Worm (Caenorhabditis elegans): ENCODE data around the gene orc-5.
"Not testable (repeated sequence)": the region's sequence is repeated elsewhere in the genome, so short reads cannot be mapped to it uniquely, and the experiment has no call there.

The orc-5 gene

ce11 chrIV:10751740-10752139 is 17.4 kb upstream of the orc-5 start, which contains the start of gene T25B9.2:
TSS of gene T25B9.2 (minus strand) at chrIV:10751840.
- not testable (repeated sequence) for TF ChIP-seq egl-5 (tag; optimal IDR thresholded peaks at IDR 0.05); sea-2 (GFP tag; optimal IDR thresholded peaks at IDR 0.05); unc-62 (GFP tag; optimal IDR thresholded peaks at IDR 0.05)

DNA sequence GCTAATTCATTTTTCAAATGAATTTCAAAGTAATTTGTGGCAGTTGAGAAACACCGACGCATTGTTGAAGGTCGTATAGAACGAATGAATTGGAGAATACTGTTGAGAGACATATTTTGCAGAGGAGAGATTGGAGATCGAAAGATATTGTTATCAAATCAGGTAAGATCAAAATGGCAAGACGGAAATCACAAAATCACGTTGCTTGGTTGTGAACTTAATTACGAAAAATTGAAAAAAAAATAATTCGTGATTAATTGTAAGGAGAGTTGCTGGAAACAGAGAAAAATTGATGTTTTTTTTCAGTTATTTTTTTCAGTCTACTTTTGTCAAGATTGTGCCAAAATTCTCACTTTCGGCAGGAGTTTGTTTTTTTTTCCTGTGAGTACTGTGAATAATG is 15.7 kb upstream of the orc-5 start, which contains the start of gene T25B9.1:
TSS of gene T25B9.1 (minus strand) at position 101 of the 400 bp plus-strand sequence.
- no peak for TF ChIP-seq elt-1 (tag; optimal IDR thresholded peaks at IDR 0.05)
- no peak for TF ChIP-seq mml-1 (tag; optimal IDR thresholded peaks at IDR 0.05)
- no peak for TF ChIP-seq pha-4 (tag; optimal IDR thresholded peaks at IDR 0.05)
- no peak for TF ChIP-seq jun-1 (tag; optimal IDR thresholded peaks at IDR 0.05)
- TF ChIP-seq tbx-2 (tag; optimal IDR thresholded peaks at IDR 0.05) = no peak

ce11 chrIV:10745332-10745731 is 10.9 kb upstream of the orc-5 start:
- TF ChIP-seq R02D3.7 (tag; optimal IDR thresholded peaks at IDR 0.05) (no peak), mml-1 (tag; optimal IDR thresholded peaks at IDR 0.05) (no peak), unc-39 (tag; optimal IDR thresholded peaks at IDR 0.05) (no peak), snpc-4 (tag; optimal IDR thresholded peaks at IDR 0.05) (no peak), ZK546.5 (tag; optimal IDR thresholded peaks at IDR 0.05) (no peak), aly-2 (tag; optimal IDR thresholded peaks at IDR 0.05) (no peak)

DNA sequence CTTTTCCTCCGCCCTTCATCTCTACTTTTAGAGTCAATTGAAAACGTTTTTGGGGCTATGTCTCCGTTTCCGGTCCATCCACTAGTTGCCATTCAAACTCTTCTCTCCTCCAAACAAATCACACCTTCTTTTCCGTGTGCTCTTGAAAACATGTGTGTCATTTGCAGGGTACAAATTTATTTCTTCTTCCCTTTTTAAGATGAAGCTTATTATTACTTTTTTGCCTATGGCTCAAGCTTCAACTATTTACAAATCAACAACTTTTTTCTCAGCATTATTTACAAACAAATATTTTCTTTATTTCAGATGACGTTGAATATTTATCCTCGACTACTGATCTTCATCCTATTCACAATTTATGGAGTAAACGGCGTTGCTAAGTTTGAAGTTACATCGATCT is 10.1 kb upstream of the orc-5 start, which contains the start of gene T25B9.3:
TSS of gene T25B9.3 (plus strand) at position 301 of the 400 bp plus-strand sequence.
- no peak for TF ChIP-seq egl-5 (tag; optimal IDR thresholded peaks at IDR 0.05)
- TF ChIP-seq ZK546.5 (tag; optimal IDR thresholded peaks at IDR 0.05) = no peak
- no peak for TF ChIP-seq nhr-67 (tag; optimal IDR thresholded peaks at IDR 0.05)

DNA sequence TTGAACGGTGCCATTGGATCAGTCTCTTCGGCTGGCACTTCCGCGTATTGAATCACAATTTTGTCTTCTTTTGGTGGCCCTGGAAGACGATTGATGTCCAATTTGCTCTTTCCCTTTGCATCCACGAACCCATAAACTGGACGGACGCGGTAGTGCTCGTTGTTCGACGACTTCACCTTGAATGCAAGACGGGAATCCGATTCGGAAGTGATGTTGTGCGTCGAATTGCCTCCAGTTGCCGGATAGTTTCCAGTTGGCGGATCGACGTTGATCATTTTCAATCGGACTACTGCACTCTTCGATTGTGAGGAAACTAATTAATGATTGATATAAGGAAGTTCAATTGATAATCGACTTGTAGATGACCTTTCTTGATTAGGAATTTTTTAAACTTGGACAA is 3.9 kb upstream of the orc-5 start, which contains the start of gene ssp-34:
TSS of gene ssp-34 (minus strand) at position 275 of the 400 bp plus-strand sequence.
- no peak for TF ChIP-seq R02D3.7 (tag; optimal IDR thresholded peaks at IDR 0.05)
- no peak for TF ChIP-seq fos-1 (tag; optimal IDR thresholded peaks at IDR 0.05)
- no peak for TF ChIP-seq lsy-12 (tag; optimal IDR thresholded peaks at IDR 0.05)

- TF ChIP-seq nhr-25 (tag; optimal IDR thresholded peaks at IDR 0.05) (peak; percentile 81), lsy-12 (tag; optimal IDR thresholded peaks at IDR 0.05) (no peak)
Measured at ce11 chrIV:10737011-10737553, 2.7 kb upstream of the orc-5 start, which contains the start of gene grl-21. TSS of gene grl-21 (plus strand) at chrIV:10737474.

DNA sequence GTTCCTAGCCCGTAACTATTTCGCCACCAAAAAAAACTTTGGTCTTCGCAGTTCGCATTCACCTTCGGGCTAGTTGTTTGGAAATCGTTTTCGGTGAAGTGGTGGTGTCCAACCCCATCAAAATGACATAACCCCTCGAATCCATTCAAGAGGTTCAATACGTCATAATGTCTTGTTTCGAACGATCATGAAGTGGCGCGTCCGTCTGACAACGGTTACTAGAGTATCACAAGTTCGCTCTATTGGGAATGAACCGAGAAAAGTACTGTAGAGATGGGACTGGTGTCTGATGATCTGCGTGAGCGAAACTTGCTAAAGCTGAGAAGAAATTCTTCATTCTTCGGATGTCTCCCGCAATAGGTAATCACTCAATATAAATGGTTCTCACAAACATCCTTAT is 6.7 kb downstream of the orc-5 start, which contains the start of gene ZC168.2:
TSS of gene ZC168.2 (plus strand) at position 301 of the 400 bp plus-strand sequence.
- no peak for TF ChIP-seq sea-2 (GFP tag; optimal IDR thresholded peaks at IDR 0.05)
- no peak for TF ChIP-seq unc-62 (GFP tag; optimal IDR thresholded peaks at IDR 0.05)
- TF ChIP-seq lin-39 (tag; optimal IDR thresholded peaks at IDR 0.05) = no peak
- TF ChIP-seq ztf-4 (tag; optimal IDR thresholded peaks at IDR 0.05) = no peak
- TF ChIP-seq R02D3.7 (tag; optimal IDR thresholded peaks at IDR 0.05) = no peak
- no peak for TF ChIP-seq egl-27 (tag; optimal IDR thresholded peaks at IDR 0.05)
- TF ChIP-seq unc-39 (tag; optimal IDR thresholded peaks at IDR 0.05) = no peak
- TF ChIP-seq ceh-28 (tag; optimal IDR thresholded peaks at IDR 0.05) = no peak
- no peak for TF ChIP-seq nhr-12 (tag; optimal IDR thresholded peaks at IDR 0.05)
- no peak for TF ChIP-seq elt-1 (tag; optimal IDR thresholded peaks at IDR 0.05)

ce11 chrIV:10718865-10719264 is 15.5 kb downstream of the orc-5 start:
- TF ChIP-seq nhr-43 (tag; optimal IDR thresholded peaks at IDR 0.05; ENCODE audit: poor library complexity, severe bottlenecking) (no peak), hmg-11 (tag; optimal IDR thresholded peaks at IDR 0.05) (no peak), ama-1 (optimal IDR thresholded peaks at IDR 0.05) (no peak), lsy-12 (tag; optimal IDR thresholded peaks at IDR 0.05) (no peak), nhr-12 (tag; optimal IDR thresholded peaks at IDR 0.05) (no peak), jun-1 (tag; optimal IDR thresholded peaks at IDR 0.05) (no peak), nfya-1 (tag; optimal IDR thresholded peaks at IDR 0.05; ENCODE audit: insufficient read depth) (no peak), snpc-4 (tag; optimal IDR thresholded peaks at IDR 0.05) (no peak), mdl-1 (tag; optimal IDR thresholded peaks at IDR 0.05) (no peak), nhr-11 (tag; optimal IDR thresholded peaks at IDR 0.05) (no peak), ceh-16 (tag; optimal IDR thresholded peaks at IDR 0.05) (no peak), fkh-10 (GFP tag; optimal IDR thresholded peaks at IDR 0.05) (no peak)
